Worm (Caenorhabditis elegans): ENCODE measurements around the gene cest-8.

The cest-8 gene

DNA sequence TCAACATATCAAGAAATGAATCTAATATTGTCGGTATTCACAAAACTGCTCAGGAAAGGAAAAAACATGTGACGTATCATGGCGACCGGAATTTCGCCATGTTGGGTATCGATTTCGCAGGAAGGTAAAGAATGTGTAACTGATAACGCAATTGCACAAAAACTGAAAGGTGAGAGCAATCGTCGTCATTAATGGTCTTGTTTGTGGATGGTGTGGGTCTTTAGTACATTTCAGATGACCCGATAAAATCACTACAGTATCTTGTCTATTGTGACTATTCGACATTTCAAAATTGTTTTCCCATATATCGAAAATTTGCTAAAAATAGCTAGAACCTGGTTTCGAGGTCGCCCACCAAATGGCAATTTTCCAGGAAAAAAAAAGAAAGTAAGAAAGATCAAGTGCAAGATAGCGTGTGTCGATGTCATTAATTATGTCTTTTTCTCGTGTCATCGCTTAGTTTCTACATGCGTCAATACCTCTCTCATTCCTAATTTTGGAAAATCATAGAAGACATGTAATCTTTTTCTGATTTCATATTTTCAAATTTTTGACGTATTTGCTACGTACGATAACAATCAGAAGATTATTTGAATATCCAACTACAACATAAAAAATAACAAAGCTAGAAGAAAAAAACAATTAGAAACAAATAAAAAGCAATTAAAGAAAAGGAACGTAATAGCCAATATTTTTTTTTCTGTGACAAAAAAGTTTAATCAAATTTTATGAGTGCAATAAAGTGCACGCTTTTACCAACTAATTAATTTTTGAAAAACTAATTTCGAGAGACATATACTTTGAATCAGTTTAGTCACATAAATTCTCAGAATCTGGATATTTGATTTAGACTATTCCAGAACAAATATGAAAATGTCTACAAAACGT is 9.1 kb upstream of the cest-8 start:
- TF ChIP-seq W03F9.2 (tag; optimal IDR thresholded peaks at IDR 0.05) (no peak), him-1 (tag; optimal IDR thresholded peaks at IDR 0.05) (no peak), dao-5 (tag; optimal IDR thresholded peaks at IDR 0.05) (no peak)

DNA sequence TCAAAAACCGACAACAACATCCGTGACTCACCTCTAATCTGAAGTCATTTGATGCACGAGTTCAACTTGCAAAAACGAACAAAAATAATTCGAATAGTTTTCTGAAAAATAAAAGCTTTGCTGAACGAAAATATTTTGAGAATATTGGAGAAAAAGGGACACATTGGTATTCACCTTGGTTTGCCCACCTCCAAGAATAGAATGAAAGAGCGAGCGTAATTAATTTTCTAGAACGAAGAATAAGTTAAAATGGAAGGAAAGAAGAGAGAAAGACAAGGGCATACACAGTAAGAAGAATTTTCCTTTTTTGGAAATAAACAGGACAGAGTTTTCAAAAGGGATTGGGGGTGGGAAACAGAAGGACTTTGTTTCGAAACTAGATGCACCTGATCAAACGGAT is 6.7 kb upstream of the cest-8 start, which contains the start of gene cab-1:
cab-1 (minus strand) TSS at position 101 of the 400 bp plus-strand sequence.
- TF ChIP-seq him-1 (tag; optimal IDR thresholded peaks at IDR 0.05), result no peak
- TF ChIP-seq dao-5 (tag; optimal IDR thresholded peaks at IDR 0.05), result no peak
- TF ChIP-seq W03F9.2 (tag; optimal IDR thresholded peaks at IDR 0.05), result no peak

DNA sequence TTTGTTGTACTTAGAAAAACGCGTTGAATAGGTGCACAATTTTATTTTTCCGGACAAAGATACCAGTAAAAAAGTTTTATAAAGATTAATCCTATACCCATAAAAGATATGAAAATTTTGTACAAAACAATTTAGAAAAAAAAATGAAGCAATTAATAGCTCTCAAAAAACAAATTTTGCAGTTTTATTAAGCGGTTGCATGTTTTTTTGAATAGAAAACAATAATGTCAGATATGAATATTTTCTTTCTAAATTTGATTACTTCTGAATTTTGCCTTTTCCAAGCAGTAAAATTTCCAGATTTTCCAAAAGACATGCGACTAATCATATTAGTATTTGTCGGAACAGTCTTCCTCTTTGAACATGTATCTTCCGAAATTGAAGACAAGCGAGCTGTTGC is 2.5 kb upstream of the cest-8 start, which contains the start of gene C23H4.8:
C23H4.8 (plus strand) TSS at position 301 of the 400 bp plus-strand sequence.
- TF ChIP-seq him-1 (tag; optimal IDR thresholded peaks at IDR 0.05) (no peak), W03F9.2 (tag; optimal IDR thresholded peaks at IDR 0.05) (no peak), dao-5 (tag; optimal IDR thresholded peaks at IDR 0.05) (no peak)

DNA sequence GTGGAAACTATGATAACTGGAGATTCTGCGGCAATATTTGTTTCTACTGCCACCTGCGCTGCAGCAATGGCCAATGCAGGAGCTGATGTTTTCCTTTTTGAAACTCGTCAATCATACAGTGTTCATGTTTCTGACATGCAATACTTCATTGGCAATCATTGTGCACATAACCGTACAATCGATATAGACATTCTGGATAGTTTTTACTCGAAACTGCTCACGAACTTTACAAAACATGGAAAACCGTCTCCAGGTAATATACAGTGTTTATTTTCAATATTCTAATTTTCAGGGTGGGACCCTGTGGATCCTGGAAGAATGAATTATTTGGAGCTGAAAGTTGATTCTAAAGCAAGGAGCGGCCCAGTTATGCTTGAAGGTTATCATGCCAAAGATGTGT is 2.4 kb downstream of the cest-8 start, which contains the start of gene cest-9.2:
cest-9.2 (plus strand) TSS at position 301 of the 400 bp plus-strand sequence.
- TF ChIP-seq W03F9.2 (tag; optimal IDR thresholded peaks at IDR 0.05) (no peak), dao-5 (tag; optimal IDR thresholded peaks at IDR 0.05) (no peak), him-1 (tag; optimal IDR thresholded peaks at IDR 0.05) (no peak)

DNA sequence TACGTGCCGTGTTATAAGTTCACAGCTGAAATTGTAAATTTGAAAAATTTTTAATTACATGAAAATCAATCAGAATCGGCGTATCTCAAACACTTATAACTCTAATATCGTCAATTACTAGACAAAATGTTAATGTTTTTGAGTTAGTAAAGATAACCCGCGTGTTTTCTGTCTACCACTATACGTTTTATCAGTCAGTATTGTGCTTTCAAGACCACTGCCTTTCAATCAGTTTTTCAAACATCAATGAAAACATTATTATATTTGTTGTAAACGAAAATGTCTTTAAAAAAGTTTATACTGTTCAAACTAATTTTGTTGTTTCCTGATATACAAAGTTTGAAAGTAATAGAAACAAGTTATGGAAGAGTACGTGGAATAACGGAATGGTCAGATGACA is 3.3 kb downstream of the cest-8 start:
- TF ChIP-seq dao-5 (tag; optimal IDR thresholded peaks at IDR 0.05), result no peak
- TF ChIP-seq him-1 (tag; optimal IDR thresholded peaks at IDR 0.05), result no peak
- TF ChIP-seq W03F9.2 (tag; optimal IDR thresholded peaks at IDR 0.05), result no peak

DNA sequence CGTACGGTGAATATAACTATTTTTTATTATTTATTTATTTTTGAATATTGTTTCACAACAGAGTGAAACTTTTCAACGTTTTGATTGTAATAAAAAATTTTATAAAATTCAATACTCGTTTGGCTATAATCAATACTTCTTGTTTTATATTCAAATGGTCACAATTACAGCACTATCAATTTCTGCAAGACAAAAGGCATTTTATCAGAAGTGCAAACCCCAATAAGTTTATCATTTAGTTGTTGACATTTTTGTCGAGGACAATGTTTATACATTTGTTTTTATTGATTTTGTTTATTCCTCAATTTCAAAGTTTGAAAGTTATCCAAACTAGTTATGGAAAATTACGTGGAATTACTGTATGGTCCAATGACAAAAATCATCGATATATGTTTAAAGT is 6.5 kb downstream of the cest-8 start, which contains the start of gene cest-9.1:
cest-9.1 (plus strand) TSS at position 213 of the 400 bp plus-strand sequence.
- TF ChIP-seq W03F9.2 (tag; optimal IDR thresholded peaks at IDR 0.05) (no peak), him-1 (tag; optimal IDR thresholded peaks at IDR 0.05) (no peak), dao-5 (tag; optimal IDR thresholded peaks at IDR 0.05) (no peak)

DNA sequence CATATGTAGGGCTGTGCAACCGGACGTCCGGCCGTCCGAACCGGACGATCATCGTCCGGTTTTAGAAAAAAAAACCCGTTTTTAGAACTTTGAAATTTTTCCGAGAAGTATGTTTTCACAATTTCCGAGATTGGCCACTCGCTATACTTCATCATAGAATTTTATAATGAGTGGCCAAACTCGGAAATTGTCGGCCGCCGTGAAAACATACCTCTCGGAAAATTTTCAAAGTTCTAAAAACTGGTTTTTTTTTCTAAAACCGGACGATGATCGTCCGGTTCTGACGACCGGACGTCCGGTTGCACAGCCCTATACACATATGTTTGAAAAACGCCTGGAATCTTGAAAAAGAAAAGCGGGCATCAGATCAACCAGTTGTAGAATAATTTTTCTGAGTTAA is 7.7 kb downstream of the cest-8 start:
- TF ChIP-seq dao-5 (tag; optimal IDR thresholded peaks at IDR 0.05) (no peak), him-1 (tag; optimal IDR thresholded peaks at IDR 0.05) (no peak), W03F9.2 (tag; optimal IDR thresholded peaks at IDR 0.05) (no peak)

DNA sequence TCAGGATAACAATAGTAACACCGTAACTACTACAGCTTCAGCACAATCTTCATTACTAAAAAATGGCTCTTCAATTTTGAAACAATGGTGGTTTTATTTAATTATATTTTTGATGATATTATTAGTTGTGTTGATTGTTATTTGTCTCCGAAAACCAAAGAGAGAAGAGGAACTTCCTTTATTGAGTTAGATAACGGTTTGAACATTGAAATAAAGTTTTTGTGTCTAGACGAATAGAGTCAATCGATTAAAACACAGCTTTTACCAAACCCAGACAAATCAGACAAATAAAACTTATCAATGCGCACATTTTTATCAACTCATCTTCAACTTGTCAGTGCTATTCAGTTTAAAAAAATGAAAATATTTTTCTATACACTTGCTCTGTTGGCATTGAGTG is 10.2 kb downstream of the cest-8 start, which contains the start of gene cest-7:
cest-7 (plus strand) TSS at position 301 of the 400 bp plus-strand sequence.
- no peak for TF ChIP-seq him-1 (tag; optimal IDR thresholded peaks at IDR 0.05)
- TF ChIP-seq dao-5 (tag; optimal IDR thresholded peaks at IDR 0.05), result no peak
- TF ChIP-seq W03F9.2 (tag; optimal IDR thresholded peaks at IDR 0.05), result no peak

DNA sequence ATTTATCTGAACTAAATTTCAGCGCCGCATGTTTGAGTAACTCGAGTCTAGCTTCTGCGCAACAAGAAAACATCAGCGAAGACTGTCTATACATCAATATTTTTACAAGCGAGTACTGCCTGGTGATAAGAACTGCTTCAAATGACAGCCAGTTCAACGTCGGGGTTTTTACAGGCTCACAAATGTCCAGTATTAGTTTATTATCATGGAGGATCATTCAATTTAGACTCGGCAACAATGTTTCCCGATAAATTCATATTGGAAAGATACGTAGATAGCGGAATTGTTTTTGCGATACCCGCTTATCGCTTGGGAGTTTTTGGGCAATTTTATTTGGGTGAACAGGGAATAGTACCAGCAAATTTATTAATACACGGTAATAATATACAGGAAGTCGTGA is 10.9 kb downstream of the cest-8 start:
- TF ChIP-seq dao-5 (tag; optimal IDR thresholded peaks at IDR 0.05) (no peak), W03F9.2 (tag; optimal IDR thresholded peaks at IDR 0.05) (no peak), him-1 (tag; optimal IDR thresholded peaks at IDR 0.05) (no peak)

DNA sequence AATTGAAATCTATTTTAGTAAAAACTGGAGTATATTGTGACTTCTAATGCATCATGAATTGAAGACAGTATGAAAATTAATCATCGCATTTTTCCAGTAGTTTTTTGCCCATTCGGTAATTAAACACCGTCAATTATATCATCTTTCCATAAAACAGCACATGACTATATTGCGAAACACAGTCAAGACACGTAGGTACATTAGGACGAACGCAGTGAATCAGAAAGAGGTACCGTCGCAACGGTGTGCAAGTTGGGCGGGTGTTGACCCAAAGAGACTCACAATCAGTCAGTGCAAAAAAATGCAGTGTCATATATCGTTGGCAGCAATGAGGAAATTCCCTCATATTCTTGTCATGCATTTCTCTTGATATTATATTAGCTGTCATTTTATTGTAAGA is 15.0 kb downstream of the cest-8 start:
- TF ChIP-seq W03F9.2 (tag; optimal IDR thresholded peaks at IDR 0.05), result no peak
- no peak for TF ChIP-seq him-1 (tag; optimal IDR thresholded peaks at IDR 0.05)
- no peak for TF ChIP-seq dao-5 (tag; optimal IDR thresholded peaks at IDR 0.05)

DNA sequence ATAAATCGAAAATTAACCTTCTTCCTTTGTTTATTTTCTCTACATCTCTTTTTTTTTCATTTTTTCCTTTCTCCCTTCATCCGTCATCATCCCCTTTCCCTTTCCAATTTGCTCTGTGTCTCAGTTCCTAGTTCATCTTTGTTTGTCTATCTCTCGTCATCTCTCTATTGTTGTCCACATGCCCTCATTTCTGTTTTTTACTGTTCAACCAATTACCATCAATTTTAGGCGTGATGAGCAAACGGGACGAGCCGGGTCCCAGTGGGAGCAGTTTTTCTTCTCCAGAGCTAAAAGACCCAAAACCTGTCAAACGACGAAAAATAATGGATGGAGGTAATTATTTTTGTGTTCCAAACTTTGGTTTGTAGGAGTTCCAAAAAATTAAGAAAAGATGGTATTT is 15.9 kb downstream of the cest-8 start, which contains the start of gene C23H4.6:
C23H4.6 (plus strand) TSS at position 219 of the 400 bp plus-strand sequence.
- TF ChIP-seq W03F9.2 (tag; optimal IDR thresholded peaks at IDR 0.05) (no peak), him-1 (tag; optimal IDR thresholded peaks at IDR 0.05) (no peak), dao-5 (tag; optimal IDR thresholded peaks at IDR 0.05) (no peak)

DNA sequence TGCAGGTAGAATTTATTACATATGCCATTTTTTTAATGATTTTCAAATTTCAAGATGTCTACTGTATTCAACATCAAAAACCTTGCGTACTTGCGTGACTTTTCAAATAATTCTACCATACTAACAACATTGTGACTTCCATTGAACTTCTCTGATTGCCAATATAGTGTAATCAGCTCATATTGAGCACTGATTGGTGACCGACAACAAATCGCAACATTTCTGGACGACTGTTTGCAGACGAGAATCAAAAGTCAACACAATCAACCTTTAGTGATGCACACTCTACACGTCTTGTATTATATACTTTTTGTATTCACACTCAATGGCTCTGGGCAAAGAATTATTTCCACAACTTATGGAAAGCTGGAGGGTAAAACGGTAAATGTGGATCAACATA is 22.0 kb downstream of the cest-8 start, which contains the start of gene cest-3:
cest-3 (plus strand) TSS at position 190 of the 400 bp plus-strand sequence.
- TF ChIP-seq dao-5 (tag; optimal IDR thresholded peaks at IDR 0.05), result no peak
- TF ChIP-seq W03F9.2 (tag; optimal IDR thresholded peaks at IDR 0.05), result no peak
- TF ChIP-seq him-1 (tag; optimal IDR thresholded peaks at IDR 0.05), result no peak

DNA sequence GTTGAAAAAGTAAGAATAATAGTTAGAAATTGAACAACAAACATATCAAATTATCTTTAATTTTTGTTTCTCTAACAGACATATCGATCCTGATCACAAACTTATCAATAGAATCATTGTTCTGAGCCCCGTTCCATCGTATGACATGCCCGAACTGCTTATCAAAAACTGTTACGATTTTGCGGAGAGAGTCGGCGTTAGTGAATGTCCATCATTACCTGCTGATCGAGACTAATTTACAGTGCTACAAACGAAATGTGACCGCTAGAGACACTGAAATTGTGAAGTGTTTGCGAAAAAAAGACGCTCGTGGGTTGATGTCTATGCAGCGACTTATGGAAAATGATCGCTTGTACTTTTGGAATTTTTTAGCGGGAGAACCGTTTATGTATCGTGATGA is 23.4 kb downstream of the cest-8 start:
- TF ChIP-seq dao-5 (tag; optimal IDR thresholded peaks at IDR 0.05) (no peak), W03F9.2 (tag; optimal IDR thresholded peaks at IDR 0.05) (no peak), him-1 (tag; optimal IDR thresholded peaks at IDR 0.05) (no peak)

DNA sequence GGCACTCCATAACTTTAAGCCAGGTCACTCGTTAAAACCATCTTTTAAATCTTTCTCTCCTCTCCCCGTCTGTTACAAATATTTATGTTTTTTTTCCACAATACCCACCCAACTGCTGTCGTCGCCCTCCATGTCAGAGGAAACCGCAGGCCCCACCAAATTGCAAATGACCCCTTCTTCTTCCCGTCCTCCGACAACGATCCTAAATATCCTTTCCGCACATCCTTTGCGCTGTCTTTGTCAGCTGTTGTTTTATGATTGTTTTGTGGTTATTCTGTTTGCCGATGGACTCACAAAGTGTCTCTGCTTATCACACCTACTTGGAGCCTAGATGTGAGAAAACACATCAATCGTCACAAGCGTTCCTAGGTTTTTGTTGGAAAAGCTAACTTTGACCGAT is 28.7 kb downstream of the cest-8 start:
- TF ChIP-seq him-1 (tag; optimal IDR thresholded peaks at IDR 0.05), result no peak
- TF ChIP-seq W03F9.2 (tag; optimal IDR thresholded peaks at IDR 0.05), result no peak
- TF ChIP-seq dao-5 (tag; optimal IDR thresholded peaks at IDR 0.05), result no peak
